Worm (Caenorhabditis elegans) whole organism, midembryonic: ENCODE results near the gene Y42G9A.3.

Source experiments
- T22C8.4 ChIP-seq: fragments of 200-800 bp; sonication (Bioruptor generic); IDR thresholded peaks from 2 replicates; pipeline ENCODE4 v1.3.6; 2022; ENCODE audit warnings: missing genetic modification characterization, missing compliant biosample characterization
- cog-1 ChIP-seq: sonication (generic microtip); optimal IDR thresholded peaks from 2 replicates; lab custom pipeline; 2016; ENCODE audit warnings: missing genetic modification characterization, missing compliant biosample characterization
- flt-1 ChIP-seq: fragments of 200-800 bp; sonication (Bioruptor generic); IDR thresholded peaks from 2 replicates; pipeline ENCODE4 v1.3.6; 2022; ENCODE audit warnings: missing genetic modification characterization, missing compliant biosample characterization
- klf-2 ChIP-seq: fragments of 200-800 bp; sonication (Bioruptor generic); conservative IDR thresholded peaks from 2 replicates; pipeline ENCODE4 v1.3.6; 2022; ENCODE audit warnings: missing genetic modification reagents, missing genetic modification characterization, missing compliant biosample characterization
- med-1 ChIP-seq: sonication (generic microtip); optimal IDR thresholded peaks from 2 replicates; lab custom pipeline; 2017; ENCODE audit warnings: missing genetic modification characterization, mild to moderate bottlenecking, missing compliant biosample characterization, antibody characterized with exemption, missing genetic modification reagents; ENCODE audit not compliant: insufficient read depth
- ref-1 ChIP-seq: fragments of 200-800 bp; sonication (Bioruptor generic); conservative IDR thresholded peaks from 2 replicates; pipeline ENCODE4 v1.3.6; 2022; ENCODE audit warnings: missing genetic modification reagents, missing genetic modification characterization, missing compliant biosample characterization
- tab-1 ChIP-seq: fragments of 200-800 bp; sonication (Bioruptor generic); IDR thresholded peaks from 2 replicates; pipeline ENCODE4 v1.3.6; 2022; ENCODE audit warnings: missing genetic modification characterization, missing compliant biosample characterization
- ztf-23 ChIP-seq: fragments of 200-800 bp; sonication (Bioruptor generic); IDR thresholded peaks from 2 replicates; pipeline ENCODE4 v1.3.6; 2022; ENCODE audit warnings: missing genetic modification reagents, missing genetic modification characterization, missing compliant biosample characterization
- ztf-29 ChIP-seq: fragments of 200-800 bp; sonication (Bioruptor generic); IDR thresholded peaks from 2 replicates; pipeline ENCODE4 v1.3.6; 2022; ENCODE audit warnings: missing genetic modification reagents, missing genetic modification characterization, missing compliant biosample characterization

Y42G9A.3 gene

ce11 chrIII:6164253-6164971, 18.4 kb downstream of the Y42G9A.3 start, which contains the start of gene F42A10.9:
Gene F42A10.9, plus strand, starts transcription at chrIII:6164573.
- TF ChIP-seq flt-1 (no peak), ztf-29 (GFP tag; lab: Robert Waterston, UW) (no peak), T22C8.4 (GFP tag; lab: Robert Waterston, UW) (0 out of 2 replicates have a peak, but pooled peaks have one; percentile 16), cog-1 (tag; lab: Kevin White, UChicago) (no peak), klf-2 (no peak)

DNA sequence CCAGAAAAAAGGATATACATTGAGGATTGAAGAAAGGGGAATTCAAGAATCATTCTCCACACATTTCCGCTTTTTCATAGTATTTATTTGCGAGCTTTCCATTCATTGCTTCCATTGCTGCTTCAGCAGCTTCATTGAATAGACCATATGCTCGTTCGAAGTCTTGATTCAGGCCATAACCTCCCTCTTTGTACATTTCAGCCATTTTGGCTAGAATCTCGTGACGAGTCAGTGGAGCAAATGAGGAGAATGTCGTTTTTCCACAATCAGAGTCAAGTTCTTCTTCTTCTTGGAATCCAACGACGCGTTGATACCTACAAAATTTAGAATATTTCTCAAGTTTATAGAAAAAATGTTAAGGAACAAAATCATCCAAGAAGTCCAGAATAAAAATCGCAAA, 19.2 kb downstream of the Y42G9A.3 start:
- TF ChIP-seq ref-1 (GFP tag; lab: Robert Waterston, UW), result no peak
- no peak for TF ChIP-seq T22C8.4 (GFP tag; lab: Robert Waterston, UW)
- no peak for TF ChIP-seq ztf-29 (GFP tag; lab: Robert Waterston, UW)
- no peak for TF ChIP-seq klf-2
- no peak for TF ChIP-seq cog-1 (tag; lab: Kevin White, UChicago)
- no peak for TF ChIP-seq med-1 (GFP tag; lab: Kevin White, UChicago)
- TF ChIP-seq tab-1 (GFP tag; lab: Robert Waterston, UW), result no peak
- TF ChIP-seq flt-1, result no peak
- TF ChIP-seq ztf-23 (GFP tag; lab: Robert Waterston, UW), result no peak

DNA sequence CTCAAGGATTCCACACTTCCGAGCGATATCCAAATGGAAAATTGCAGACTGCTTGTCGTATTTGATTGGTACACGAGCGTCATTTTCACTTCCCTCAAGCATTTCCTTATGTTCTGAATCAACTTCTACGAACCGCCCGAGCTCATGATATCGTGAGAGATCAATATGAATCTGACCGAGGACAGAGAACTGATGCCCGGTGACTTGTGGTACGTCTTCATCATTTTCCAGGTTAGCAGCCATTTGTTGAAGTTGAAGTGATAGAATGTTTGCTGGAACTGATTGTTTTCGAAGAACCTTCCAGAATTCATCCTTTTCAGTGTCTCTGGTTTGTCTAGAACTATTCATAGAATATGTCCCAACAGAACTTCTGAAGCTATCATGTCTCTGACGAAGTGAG, 20.6 kb downstream of the Y42G9A.3 start:
- TF ChIP-seq cog-1 (tag; lab: Kevin White, UChicago) (no peak), ztf-29 (GFP tag; lab: Robert Waterston, UW) (no peak), flt-1 (no peak), T22C8.4 (GFP tag; lab: Robert Waterston, UW) (no peak)

ce11 chrIII:6168497-6169227, 22.6 kb downstream of the Y42G9A.3 start, which contains the start of gene efk-1:
Gene efk-1, minus strand, starts transcription at chrIII:6168547.
- TF ChIP-seq klf-2, result no peak
- no peak for TF ChIP-seq ztf-29 (GFP tag; lab: Robert Waterston, UW)
- TF ChIP-seq ref-1 (GFP tag; lab: Robert Waterston, UW), result no peak
- no peak for TF ChIP-seq flt-1
- no peak for TF ChIP-seq med-1 (GFP tag; lab: Kevin White, UChicago)
- no peak for TF ChIP-seq cog-1 (tag; lab: Kevin White, UChicago)
- TF ChIP-seq T22C8.4 (GFP tag; lab: Robert Waterston, UW), result no peak
- TF ChIP-seq tab-1 (GFP tag; lab: Robert Waterston, UW), result no peak
- TF ChIP-seq ztf-23 (GFP tag; lab: Robert Waterston, UW), result no peak

- no peak for TF ChIP-seq med-1 (GFP tag; lab: Kevin White, UChicago)
- TF ChIP-seq flt-1, result no peak
- TF ChIP-seq ref-1 (GFP tag; lab: Robert Waterston, UW), result no peak
- no peak for TF ChIP-seq tab-1 (GFP tag; lab: Robert Waterston, UW)
Observed at ce11 chrIII:6170038-6170437, 24.0 kb downstream of the Y42G9A.3 start.

DNA sequence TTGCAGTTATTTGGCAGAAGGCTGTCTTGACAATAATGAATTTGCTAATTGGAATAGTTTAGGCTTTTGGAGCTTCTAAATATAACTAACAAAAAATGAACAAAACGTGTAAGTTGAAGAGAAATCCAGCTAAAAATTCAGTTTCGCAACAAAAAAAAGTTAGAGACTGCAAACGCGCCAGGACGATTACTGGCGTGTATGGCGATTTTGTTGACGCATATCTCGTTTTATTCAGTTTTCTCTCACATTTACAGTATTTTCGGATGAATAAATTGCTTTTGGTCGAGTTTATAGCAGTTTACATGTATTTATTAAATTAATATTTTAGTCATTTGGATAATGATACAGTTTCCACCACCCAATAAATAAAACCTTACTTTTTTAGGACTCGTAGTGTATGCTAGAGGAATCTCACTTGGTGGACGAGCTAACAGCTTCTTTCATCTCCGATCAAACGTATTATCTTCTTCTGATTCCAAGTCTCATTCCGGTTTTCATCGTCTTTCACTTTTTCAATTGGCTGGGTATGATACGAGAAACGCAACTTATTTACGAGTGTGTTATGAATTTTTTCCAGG, 27.1 kb downstream of the Y42G9A.3 start, which contains the start of the genes abcf-3 and F42A10.5:
TSS of gene abcf-3 (plus strand) at position 384 of the 578 bp plus-strand sequence.
TSS of gene F42A10.5 (minus strand) at position 458 of the 578 bp plus-strand sequence.
- TF ChIP-seq tab-1 (GFP tag; lab: Robert Waterston, UW) (no peak), T22C8.4 (GFP tag; lab: Robert Waterston, UW) (no peak), flt-1 (0 out of 2 replicates have a peak, but pooled peaks have one; percentile 45)

DNA sequence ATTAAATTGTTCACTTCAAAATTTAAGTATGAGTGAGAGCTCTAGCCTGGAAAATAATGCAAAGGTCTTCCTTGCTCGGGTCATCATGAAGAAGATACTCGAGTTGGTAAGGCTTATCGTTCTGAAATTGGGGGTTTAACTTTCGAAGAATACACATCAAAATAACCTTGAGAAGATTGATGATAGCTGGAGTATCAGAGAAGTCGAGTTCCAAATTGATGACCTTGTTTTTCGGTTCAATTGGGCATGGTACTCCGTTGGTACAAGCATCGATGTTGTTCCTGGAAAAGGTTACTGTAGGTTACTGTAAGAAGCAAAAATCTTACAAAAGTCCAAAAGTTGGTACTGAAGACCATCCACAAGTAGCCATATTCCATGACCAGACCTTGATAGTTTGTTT, 30.1 kb downstream of the Y42G9A.3 start:
- TF ChIP-seq cog-1 (tag; lab: Kevin White, UChicago), result no peak
- TF ChIP-seq klf-2, result no peak
- no peak for TF ChIP-seq ztf-23 (GFP tag; lab: Robert Waterston, UW)
- no peak for TF ChIP-seq tab-1 (GFP tag; lab: Robert Waterston, UW)
- no peak for TF ChIP-seq ztf-29 (GFP tag; lab: Robert Waterston, UW)
- no peak for TF ChIP-seq flt-1
- TF ChIP-seq ref-1 (GFP tag; lab: Robert Waterston, UW), result no peak
- no peak for TF ChIP-seq med-1 (GFP tag; lab: Kevin White, UChicago)
- TF ChIP-seq T22C8.4 (GFP tag; lab: Robert Waterston, UW), result no peak

- TF ChIP-seq med-1 (GFP tag; lab: Kevin White, UChicago) (no peak), ztf-29 (GFP tag; lab: Robert Waterston, UW) (no peak), klf-2 (no peak), flt-1 (no peak), ref-1 (GFP tag; lab: Robert Waterston, UW) (no peak), ztf-23 (GFP tag; lab: Robert Waterston, UW) (no peak), cog-1 (tag; lab: Kevin White, UChicago) (no peak), T22C8.4 (GFP tag; lab: Robert Waterston, UW) (no peak), tab-1 (GFP tag; lab: Robert Waterston, UW) (no peak)
Observed at ce11 chrIII:6176761-6177160, 30.7 kb downstream of the Y42G9A.3 start, which contains the start of gene F42A10.6. Gene F42A10.6, minus strand, starts transcription at chrIII:6176861.

ce11 chrIII:6177631-6178030, 31.6 kb downstream of the Y42G9A.3 start:
- no peak for TF ChIP-seq ztf-29 (GFP tag; lab: Robert Waterston, UW)
- no peak for TF ChIP-seq med-1 (GFP tag; lab: Kevin White, UChicago)
- no peak for TF ChIP-seq ref-1 (GFP tag; lab: Robert Waterston, UW)
- TF ChIP-seq cog-1 (tag; lab: Kevin White, UChicago), result no peak
